Fruit fly (Drosophila melanogaster) whole organism, pupa: ENCODE measurements around the gene AnxB9.

Experiments used
- CG14655 ChIP-seq: fragments of 200-800 bp; sonication (Bioruptor generic); optimal IDR thresholded peaks from 3 replicates; lab custom pipeline; 2017; ENCODE audit warnings: mild to moderate bottlenecking, missing biosample characterization, missing genetic modification reagents, missing genetic modification characterization
- Snoo ChIP-seq: fragments of 200-800 bp; sonication (Bioruptor generic); optimal IDR thresholded peaks from 3 replicates; lab custom pipeline; 2017; ENCODE audit warnings: missing biosample characterization, mild to moderate bottlenecking, missing genetic modification characterization, inconsistent platforms

dm6 chr3R:21067543-21067942 is 2.5 kb downstream of the AnxB9 start:
- TF ChIP-seq CG14655 (GFP tag; lab: Kevin White, UChicago) (no peak), Snoo (tag; lab: Kevin White, UChicago) (no peak)
